Fruit fly (Drosophila melanogaster): ENCODE data around the gene Rrp40.

Gene Rrp40

dm6 chr2L:1727826-1728619 lies 509 bp upstream of the Rrp40 start (continued):
- peak; percentile 96 for TF ChIP-seq CG2712 (tag; optimal IDR thresholded peaks at IDR 0.05)
- peak; percentile 83 for TF ChIP-seq mirr (GFP tag; optimal IDR thresholded peaks at IDR 0.05)
- peak in 1 of 2 experiments; percentile 97 for TF ChIP-seq Eip74EF (GFP tag; optimal IDR thresholded peaks at IDR 0.05)
- peak; percentile 74 for TF ChIP-seq slp2 (GFP tag; optimal IDR thresholded peaks at IDR 0.05)
- TF ChIP-seq da (GFP tag; optimal IDR thresholded peaks at IDR 0.05) = no peak
- peak; percentile 95 for TF ChIP-seq sisA (GFP tag; IDR thresholded peaks at IDR 0.05)
- TF ChIP-seq CG4328 (GFP tag; optimal IDR thresholded peaks at IDR 0.05) = peak; percentile 99
- peak; percentile 95 for TF ChIP-seq ind (GFP tag; optimal IDR thresholded peaks at IDR 0.05)
- peak; percentile 98 for TF ChIP-seq CG7839 (tag; optimal IDR thresholded peaks at IDR 0.05)
- TF ChIP-seq CG7963 (GFP tag; IDR thresholded peaks at IDR 0.05; ENCODE audit: partially characterized antibody) = peak; percentile 58; the same call in 1 of the 3 replicates
- TF ChIP-seq CHES-1-like (GFP tag; optimal IDR thresholded peaks at IDR 0.05) = peak; percentile 85
- TF ChIP-seq HmgZ (tag; optimal IDR thresholded peaks at IDR 0.05) = peak; percentile 99
- peak; percentile 98 for TF ChIP-seq CG2120 (GFP tag; optimal IDR thresholded peaks at IDR 0.05)
- TF ChIP-seq nau (GFP tag; optimal IDR thresholded peaks at IDR 0.05) = peak; percentile 95
- peak; percentile 98 for TF ChIP-seq CG12391 (tag; optimal IDR thresholded peaks at IDR 0.05)
- TF ChIP-seq fd102C (GFP tag; optimal IDR thresholded peaks at IDR 0.05) = peak; percentile 67
- peak; percentile 79 for TF ChIP-seq CG13624 (GFP tag; optimal IDR thresholded peaks at IDR 0.05)
- TF ChIP-seq exex (tag; optimal IDR thresholded peaks at IDR 0.05) = peak; percentile 86
- peak; percentile 99 for TF ChIP-seq row (GFP tag; IDR thresholded peaks at IDR 0.05)
- TF ChIP-seq CG11247 (GFP tag; IDR thresholded peaks at IDR 0.05) = peak; percentile 97
- peak; percentile 89 for TF ChIP-seq mam (GFP tag; optimal IDR thresholded peaks at IDR 0.05)
- peak; percentile 61 for TF ChIP-seq grn (GFP tag; optimal IDR thresholded peaks at IDR 0.05)
- TF ChIP-seq B-H2 (GFP tag; optimal IDR thresholded peaks at IDR 0.05) = peak; percentile 100
- peak; percentile 97 for TF ChIP-seq Scr (GFP tag; IDR thresholded peaks at IDR 0.05; ENCODE audit: partially characterized antibody)
- TF ChIP-seq Med (GFP tag) = peak; percentile 97
- peak; percentile 98 for TF ChIP-seq Abd-B (GFP tag; optimal IDR thresholded peaks at IDR 0.05)
- TF ChIP-seq CG15696 (tag; optimal IDR thresholded peaks at IDR 0.05) = peak; percentile 90
- peak; percentile 57 for TF ChIP-seq CG8290 (GFP tag; optimal IDR thresholded peaks at IDR 0.05)
- TF ChIP-seq CG8290 (tag; optimal IDR thresholded peaks at IDR 0.05) = peak; percentile 77 to 95
- TF ChIP-seq ewg (GFP tag; optimal IDR thresholded peaks at IDR 0.05) = peak; percentile 100
- peak; percentile 95 for TF ChIP-seq ranshi (GFP tag; IDR thresholded peaks at IDR 0.05)
- TF ChIP-seq zfh1 (GFP tag; IDR thresholded peaks at IDR 0.05) = peak; percentile 97
- TF ChIP-seq nerfin-1 (tag; optimal IDR thresholded peaks at IDR 0.05) = peak; percentile 94
- TF ChIP-seq CG15269 (tag; optimal IDR thresholded peaks at IDR 0.05) = peak; percentile 99
- TF ChIP-seq CG10274 (GFP tag; optimal IDR thresholded peaks at IDR 0.05) = peak; percentile 85
- TF ChIP-seq CG12104 (GFP tag; optimal IDR thresholded peaks at IDR 0.05) = peak; percentile 96
- TF ChIP-seq CG16779 (GFP tag; IDR thresholded peaks at IDR 0.05) = peak; percentile 92
- TF ChIP-seq unc-4 (GFP tag; IDR thresholded peaks at IDR 0.05; ENCODE audit: partially characterized antibody) = peak; percentile 98
- peak; percentile 82 for TF ChIP-seq CG7786 (GFP tag; optimal IDR thresholded peaks at IDR 0.05)
- peak; percentile 51 to 92 for TF ChIP-seq Pdp1 (GFP tag; optimal IDR thresholded peaks at IDR 0.05)
- TF ChIP-seq CG17328 (GFP tag; IDR thresholded peaks at IDR 0.05) = peak; percentile 93
- peak; percentile 88; the same call in 1 of the 2 replicates for TF ChIP-seq sim (GFP tag; IDR thresholded peaks at IDR 0.05)
- TF ChIP-seq Xrp1 (GFP tag; IDR thresholded peaks at IDR 0.05) = peak; percentile 97
- peak; percentile 22 for TF ChIP-seq repo (GFP tag; optimal IDR thresholded peaks at IDR 0.05)
- TF ChIP-seq Atf6 (GFP tag; IDR thresholded peaks at IDR 0.05) = peak; percentile 98

Data from whole organism, embryonic.